Worm (Caenorhabditis elegans) whole organism, young adult: ENCODE data around the gene nhr-26.

Experiments
- F23B12.7 ChIP-seq: sonication (generic microtip); optimal IDR thresholded peaks from 2 replicates; lab custom pipeline; 2017; ENCODE audit warnings: missing genetic modification characterization, mild to moderate bottlenecking, missing compliant biosample characterization, antibody characterized with exemption, moderate library complexity; ENCODE audit not compliant: insufficient read depth
- F33H1.4 ChIP-seq: fragments of 200-800 bp; sonication (Bioruptor generic); IDR thresholded peaks from 2 replicates; pipeline ENCODE4 v1.3.6; 2022; ENCODE audit warnings: missing genetic modification reagents, missing genetic modification characterization, missing compliant biosample characterization
- athp-1 ChIP-seq: sonication (generic microtip); optimal IDR thresholded peaks from 2 replicates; lab custom pipeline; 2017; ENCODE audit warnings: mild to moderate bottlenecking, missing genetic modification characterization, missing compliant biosample characterization
- bed-1 ChIP-seq: fragments of 200-800 bp; sonication (Bioruptor generic); IDR thresholded peaks from 2 replicates; pipeline ENCODE4 v1.3.6; 2022; ENCODE audit warnings: missing genetic modification reagents, missing genetic modification characterization, missing compliant biosample characterization
- cebp-2 ChIP-seq: fragments of 200-800 bp; sonication (Bioruptor generic); IDR thresholded peaks from 2 replicates; pipeline ENCODE4 v1.3.6; 2022; ENCODE audit warnings: missing genetic modification characterization, missing compliant biosample characterization
- die-1 ChIP-seq: sonication (generic microtip); optimal IDR thresholded peaks from 2 replicates; lab custom pipeline; 2016; ENCODE audit warnings: missing genotype, mild to moderate bottlenecking, missing genetic modification characterization, missing compliant biosample characterization
- efl-1 ChIP-seq: fragments of 150-350 bp; optimal IDR thresholded peaks from 2 replicates; lab custom pipeline; 2014; ENCODE audit warnings: missing biosample characterization, missing genetic modification reagents, missing genetic modification characterization
- lsy-27 ChIP-seq: sonication (generic microtip); optimal IDR thresholded peaks from 2 replicates; lab custom pipeline; 2017; ENCODE audit warnings: missing genetic modification characterization, mild to moderate bottlenecking, missing compliant biosample characterization, antibody characterized with exemption, missing genotype, borderline replicate concordance; ENCODE audit not compliant: insufficient read depth
- madf-3 ChIP-seq: fragments of 200-800 bp; sonication (Bioruptor generic); IDR thresholded peaks from 2 replicates; pipeline ENCODE4 v1.3.6; 2022; ENCODE audit warnings: missing genetic modification reagents, missing genetic modification characterization, missing compliant biosample characterization
- rpc-1 ChIP-seq, 2 experiments: fragments of 150-350 bp in 1 of 2; sonication (generic microtip) in 1 of 2; optimal IDR thresholded peaks; 2 replicates each; lab custom pipeline; 2014 to 2018; ENCODE audit warnings: missing biosample characterization in 1 of 2, missing genetic modification characterization in 1 of 2, missing genetic modification reagents in 1 of 2, missing genotype in 1 of 2
- snpc-3.4 ChIP-seq: sonication (generic microtip); optimal IDR thresholded peaks from 2 replicates; lab custom pipeline; 2017; ENCODE audit warnings: missing genetic modification characterization, mild to moderate bottlenecking, missing compliant biosample characterization, antibody characterized with exemption, moderate library complexity, missing genotype, missing genetic modification reagents
- snpc-4 ChIP-seq, 5 experiments: fragments of 150-350 bp in 1 of 5; sonication (generic microtip) in 4 of 5; optimal IDR thresholded peaks; 2 replicates each; lab custom pipeline; 2014 to 2018; ENCODE audit warnings: missing genetic modification characterization in 5 of 5, missing biosample characterization in 3 of 5, antibody characterized with exemption in 2 of 5, mild to moderate bottlenecking in 2 of 5, missing compliant biosample characterization in 2 of 5, missing genotype in 2 of 5, moderate library complexity in 2 of 5, missing genetic modification reagents in 1 of 5
- unc-62 ChIP-seq: fragments of 150-350 bp; optimal IDR thresholded peaks from 2 replicates; lab custom pipeline; 2014; ENCODE audit warnings: missing biosample characterization, missing genetic modification reagents, missing genetic modification characterization
- zim-3 ChIP-seq: sonication (generic microtip); optimal IDR thresholded peaks from 2 replicates; lab custom pipeline; 2017; ENCODE audit warnings: mild to moderate bottlenecking, missing genetic modification characterization, moderate library complexity, missing compliant biosample characterization

DNA sequence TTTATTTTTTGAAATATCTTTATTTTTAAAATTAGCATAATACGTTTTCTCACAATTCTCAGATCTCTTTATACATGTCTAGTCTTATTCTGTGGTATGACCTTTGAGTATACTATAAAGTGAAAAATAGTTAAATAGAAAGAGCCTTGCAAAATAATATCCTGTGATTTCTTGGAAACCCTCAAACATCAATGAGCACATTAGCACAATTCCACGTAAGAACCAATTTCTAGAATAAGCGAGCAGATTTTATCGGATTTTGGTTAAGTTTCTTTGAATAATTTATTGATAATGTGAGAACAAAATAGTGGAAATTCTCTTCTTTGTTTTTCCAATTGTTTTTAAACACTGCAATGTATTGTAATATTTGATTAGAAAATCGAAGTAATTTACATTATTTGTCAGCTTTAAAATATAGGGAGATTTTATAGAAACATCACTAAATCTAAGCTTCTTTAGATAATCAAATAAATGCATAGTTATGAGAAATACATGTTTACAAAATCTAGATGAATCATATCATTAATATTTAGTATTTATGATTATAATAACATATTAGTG lies 31.2 kb downstream of the nhr-26 start:
- TF ChIP-seq zim-3 (tag; lab: Kevin White, UChicago) (no peak), rpc-1 (optimal IDR thresholded peaks at IDR 0.05; lab: Kevin White, UChicago) (no peak), rpc-1 (tag; optimal IDR thresholded peaks at IDR 0.05; lab: Kevin White, UChicago) (no peak), cebp-2 (GFP tag; lab: Robert Waterston, UW) (no peak), snpc-3.4 (no peak), F23B12.7 (tag; lab: Kevin White, UChicago) (no peak), unc-62 (GFP tag; lab: Kevin White, UChicago) (no peak), madf-3 (GFP tag; lab: Robert Waterston, UW) (no peak), athp-1 (tag; lab: Kevin White, UChicago) (no peak), F33H1.4 (no peak), lsy-27 (no peak), efl-1 (no peak), die-1 (tag; lab: Kevin White, UChicago) (no peak), snpc-4 (GFP tag; optimal IDR thresholded peaks at IDR 0.05; lab: Kevin White, UChicago) (no peak), snpc-4 (tag; optimal IDR thresholded peaks at IDR 0.05; lab: Kevin White, UChicago) (no peak), bed-1 (GFP tag; lab: Robert Waterston, UW) (no peak)
